Fruit fly (Drosophila melanogaster) whole organism, adult: ENCODE measurements around the gene tyf.

Source experiments
- CG12768 ChIP-seq: fragments of 200-800 bp; sonication (Bioruptor generic); optimal IDR thresholded peaks from 2 replicates; lab custom pipeline; 2017; ENCODE audit warnings: missing biosample characterization, missing genetic modification characterization, mild to moderate bottlenecking, moderate library complexity, missing genetic modification reagents
- CG33017 ChIP-seq: fragments of 200-800 bp; sonication (Bioruptor generic); optimal IDR thresholded peaks from 2 replicates; lab custom pipeline; 2018; ENCODE audit warnings: missing biosample characterization, mild to moderate bottlenecking, missing genetic modification characterization, moderate library complexity
- CG7045 ChIP-seq: fragments of 200-800 bp; sonication (Bioruptor generic); optimal IDR thresholded peaks from 2 replicates; lab custom pipeline; 2017; ENCODE audit warnings: missing biosample characterization, mild to moderate bottlenecking, missing genetic modification characterization
- Crg-1 ChIP-seq: fragments of 200-800 bp; sonication (Bioruptor generic); optimal IDR thresholded peaks from 2 replicates; lab custom pipeline; 2016; ENCODE audit warnings: missing biosample characterization, missing genetic modification characterization
- cic ChIP-seq: fragments of 200-800 bp; sonication (Bioruptor generic); optimal IDR thresholded peaks from 2 replicates; lab custom pipeline; 2017; ENCODE audit warnings: missing biosample characterization, mild to moderate bottlenecking, missing genetic modification characterization, moderate library complexity
- cnc ChIP-seq, 2 experiments: fragments of >200 bp; optimal IDR thresholded peaks; 2 replicates each; lab custom pipeline; 2017
- pad ChIP-seq: fragments of 200-800 bp; sonication (Bioruptor generic); optimal IDR thresholded peaks from 3 replicates; lab custom pipeline; 2017; ENCODE audit warnings: missing biosample characterization, missing genetic modification characterization, mild to moderate bottlenecking, moderate library complexity, missing genetic modification reagents
- toe ChIP-seq: fragments of 200-800 bp; sonication (Bioruptor generic); optimal IDR thresholded peaks from 2 replicates; lab custom pipeline; 2016; ENCODE audit warnings: missing biosample characterization, missing genetic modification characterization

DNA sequence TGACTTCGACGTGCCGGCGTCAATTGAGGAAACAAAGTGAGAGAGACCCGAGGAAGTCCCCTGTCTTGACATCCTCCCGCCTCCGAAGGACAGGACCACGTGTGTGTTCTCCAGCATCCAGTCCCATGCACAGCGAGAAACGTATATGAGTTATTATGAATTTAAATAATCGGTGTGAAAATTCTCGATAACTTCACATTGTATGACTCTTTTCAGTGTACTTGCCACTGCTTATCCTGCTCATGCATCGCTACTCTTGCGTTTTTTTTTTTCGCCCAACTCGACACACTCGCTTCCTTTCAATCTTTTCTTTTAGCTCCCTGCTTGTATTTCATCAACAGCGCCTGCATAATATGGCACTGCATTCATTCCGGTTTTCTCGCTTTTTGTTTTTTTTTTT is 59.0 kb downstream of the tyf start:
- TF ChIP-seq cnc (optimal IDR thresholded peaks at IDR 0.05; lab: Kevin White, UChicago) (no peak), CG33017 (tag; lab: Kevin White, UChicago) (no peak), cic (GFP tag; lab: Kevin White, UChicago) (no peak), CG7045 (GFP tag; lab: Kevin White, UChicago) (no peak), toe (GFP tag; lab: Kevin White, UChicago) (no peak), Crg-1 (GFP tag; lab: Kevin White, UChicago) (no peak), pad (GFP tag; lab: Kevin White, UChicago) (no peak), CG12768 (no peak)
